Worm (Caenorhabditis elegans): ENCODE data around the gene Y67D8B.3.

Y67D8B.3 gene

DNA sequence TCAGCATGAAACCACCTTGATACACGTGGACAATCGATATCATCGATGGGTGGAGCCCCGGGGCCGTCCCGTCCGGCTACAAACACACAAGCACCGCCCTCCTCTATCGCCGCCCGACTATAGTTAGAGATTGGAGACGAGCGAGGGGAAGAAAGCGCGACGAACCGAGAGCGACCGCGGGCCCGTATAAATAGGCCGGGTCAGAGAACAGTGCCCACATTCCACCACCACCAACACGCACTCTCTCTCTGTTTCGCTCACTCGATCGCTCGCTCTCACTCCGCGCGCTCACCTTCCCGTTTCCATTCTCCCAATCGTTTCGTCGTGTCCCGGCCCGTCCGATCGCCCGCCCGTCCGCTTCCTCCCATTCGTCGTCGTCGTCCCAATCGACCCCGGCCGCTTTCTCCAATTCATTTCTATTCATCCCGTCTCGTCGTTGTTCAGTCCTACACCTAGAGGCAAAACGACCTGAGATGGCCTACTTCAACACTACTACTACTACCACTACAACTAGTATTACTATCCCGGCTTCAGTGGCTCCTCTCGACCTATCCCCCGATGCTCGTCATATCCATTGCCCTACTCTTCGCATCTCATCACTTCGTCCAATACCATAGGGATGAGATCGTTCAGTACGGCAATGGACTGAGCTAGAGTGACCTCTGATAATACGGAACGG, 30.8 kb upstream of the Y67D8B.3 start (continued):
- TF ChIP-seq hif-1 (tag; optimal IDR thresholded peaks at IDR 0.05): peak in 1 of 2 experiments; percentile 9
- TF ChIP-seq dpl-1 (GFP tag; optimal IDR thresholded peaks at IDR 0.05): peak; percentile 27
- no peak for TF ChIP-seq Y105C5A.15 (GFP tag; IDR thresholded peaks at IDR 0.05)
- TF ChIP-seq skn-1 (tag; optimal IDR thresholded peaks at IDR 0.05): no peak
- no peak for TF ChIP-seq Y75B8A.6 (GFP tag; IDR thresholded peaks at IDR 0.05)
- peak; percentile 41 for TF ChIP-seq rbr-2 (tag; optimal IDR thresholded peaks at IDR 0.05)
- TF ChIP-seq lsy-2 (tag; optimal IDR thresholded peaks at IDR 0.05): peak; percentile 15 to 18

- TF ChIP-seq madf-9 (GFP tag; conservative IDR thresholded peaks at IDR 0.05) (no peak), ztf-7 (tag; optimal IDR thresholded peaks at IDR 0.05) (no peak), mes-2 (tag; optimal IDR thresholded peaks at IDR 0.05; ENCODE audit: poor library complexity, severe bottlenecking) (peak; percentile 42), nhr-102 (tag; optimal IDR thresholded peaks at IDR 0.05) (no peak), F26F4.8 (GFP tag; conservative IDR thresholded peaks at IDR 0.05) (no peak), zfp-2 (tag; optimal IDR thresholded peaks at IDR 0.05) (no peak), F44E2.7 (GFP tag; IDR thresholded peaks at IDR 0.05) (no peak), lir-3 (tag; optimal IDR thresholded peaks at IDR 0.05) (no peak), duxl-1 (tag; optimal IDR thresholded peaks at IDR 0.05; ENCODE audit: poor library complexity) (no peak), lin-39 (tag; optimal IDR thresholded peaks at IDR 0.05) (no peak), D1046.2 (GFP tag; IDR thresholded peaks at IDR 0.05) (no peak), snpc-1.2 (GFP tag; IDR thresholded peaks at IDR 0.05) (no peak), gei-8 (GFP tag; optimal IDR thresholded peaks at IDR 0.05) (no peak), T26A8.4 (GFP tag; IDR thresholded peaks at IDR 0.05) (no peak), mxl-3 (GFP tag; optimal IDR thresholded peaks at IDR 0.05) (peak; percentile 72), daf-16 (GFP tag; optimal IDR thresholded peaks at IDR 0.05) (no peak), daf-16 (tag; optimal IDR thresholded peaks at IDR 0.05) (peak; percentile 43), mep-1 (tag; optimal IDR thresholded peaks at IDR 0.05) (peak; percentile 14), lin-38 (GFP tag; IDR thresholded peaks at IDR 0.05) (no peak), pha-4 (GFP tag; IDR thresholded peaks at IDR 0.05) (no peak), pha-4 (tag; optimal IDR thresholded peaks at IDR 0.05) (peak; percentile 4), nhr-41 (GFP tag; IDR thresholded peaks at IDR 0.05) (0 out of 2 replicates have a peak, but pooled peaks have one; percentile 13), ceh-62 (tag; optimal IDR thresholded peaks at IDR 0.05) (no peak), nhr-11 (tag; optimal IDR thresholded peaks at IDR 0.05) (peak; percentile 20), ceh-32 (tag; optimal IDR thresholded peaks at IDR 0.05; ENCODE audit: poor library complexity) (no peak), egl-43 (GFP tag; IDR thresholded peaks at IDR 0.05) (no peak), lin-15B (tag; optimal IDR thresholded peaks at IDR 0.05) (no peak), lim-7 (GFP tag; IDR thresholded peaks at IDR 0.05) (no peak), hlh-11 (tag; optimal IDR thresholded peaks at IDR 0.05) (peak; percentile 79), ZK337.2 (GFP tag; IDR thresholded peaks at IDR 0.05) (no peak), ztf-11 (tag; optimal IDR thresholded peaks at IDR 0.05) (no peak), egl-27 (tag; optimal IDR thresholded peaks at IDR 0.05) (no peak), ces-1 (GFP tag; optimal IDR thresholded peaks at IDR 0.05) (no peak), nhr-77 (tag; optimal IDR thresholded peaks at IDR 0.05) (peak; percentile 42), unc-62 (GFP tag; optimal IDR thresholded peaks at IDR 0.05 in 1 of 2) (peak in 1 of 2 experiments; percentile 14), unc-62 (tag; optimal IDR thresholded peaks at IDR 0.05) (no peak), Y5F2A.4 (GFP tag; optimal IDR thresholded peaks at IDR 0.05) (no peak), nhr-111 (GFP tag; optimal IDR thresholded peaks at IDR 0.05) (no peak), set-16 (GFP tag; IDR thresholded peaks at IDR 0.05) (no peak), zag-1 (tag; optimal IDR thresholded peaks at IDR 0.05) (no peak), spr-1 (tag; optimal IDR thresholded peaks at IDR 0.05) (no peak), dmd-6 (GFP tag; IDR thresholded peaks at IDR 0.05) (peak; percentile 60), zip-11 (GFP tag; IDR thresholded peaks at IDR 0.05) (no peak)
These were observed 29.6 kb upstream of the Y67D8B.3 start for ce11 chrIV:3231644-3232043.
